Worm (Caenorhabditis elegans) whole organism, L3 larva: ENCODE measurements around the gene txt-3.

Source experiments
- R02D3.7 ChIP-seq: fragments of 150-350 bp; optimal IDR thresholded peaks from 2 replicates; lab custom pipeline; 2014; ENCODE audit warnings: missing biosample characterization, missing genetic modification characterization
- ZK546.5 ChIP-seq: sonication (generic microtip); optimal IDR thresholded peaks from 2 replicates; lab custom pipeline; 2017; ENCODE audit warnings: missing biosample characterization, missing genetic modification characterization
- aly-2 ChIP-seq: fragments of 150-350 bp; optimal IDR thresholded peaks from 2 replicates; lab custom pipeline; 2014; ENCODE audit warnings: missing biosample characterization, missing genetic modification characterization
- ceh-9 ChIP-seq: sonication (generic microtip); optimal IDR thresholded peaks from 2 replicates; lab custom pipeline; 2018; ENCODE audit warnings: missing biosample characterization, missing genetic modification characterization
- egl-27 ChIP-seq: sonication (generic microtip); optimal IDR thresholded peaks from 4 replicates; lab custom pipeline; 2017; ENCODE audit warnings: missing biosample characterization, missing genetic modification reagents, missing genetic modification characterization
- fkh-10 ChIP-seq: sonication (generic microtip); optimal IDR thresholded peaks from 2 replicates; lab custom pipeline; 2017; ENCODE audit warnings: missing biosample characterization, missing genetic modification reagents, missing genetic modification characterization
- jun-1 ChIP-seq: fragments of 150-350 bp; optimal IDR thresholded peaks from 2 replicates; lab custom pipeline; 2014; ENCODE audit warnings: missing biosample characterization, missing genetic modification reagents, missing genetic modification characterization
- lin-39 ChIP-seq: fragments of 150-350 bp; optimal IDR thresholded peaks from 2 replicates; lab custom pipeline; 2018; ENCODE audit warnings: missing biosample characterization, missing genetic modification reagents, missing genetic modification characterization
- mdl-1 ChIP-seq: fragments of 150-350 bp; optimal IDR thresholded peaks from 2 replicates; lab custom pipeline; 2014; ENCODE audit warnings: missing biosample characterization, missing genetic modification characterization
- snpc-4 ChIP-seq: fragments of 150-350 bp; optimal IDR thresholded peaks from 2 replicates; lab custom pipeline; 2014; ENCODE audit warnings: missing biosample characterization, missing genetic modification characterization
- unc-39 ChIP-seq: sonication (generic microtip); optimal IDR thresholded peaks from 4 replicates; lab custom pipeline; 2017; ENCODE audit warnings: missing biosample characterization, missing genetic modification characterization
- ztf-4 ChIP-seq: fragments of 150-350 bp; optimal IDR thresholded peaks from 2 replicates; lab custom pipeline; 2014; ENCODE audit warnings: missing biosample characterization, missing genetic modification characterization

DNA sequence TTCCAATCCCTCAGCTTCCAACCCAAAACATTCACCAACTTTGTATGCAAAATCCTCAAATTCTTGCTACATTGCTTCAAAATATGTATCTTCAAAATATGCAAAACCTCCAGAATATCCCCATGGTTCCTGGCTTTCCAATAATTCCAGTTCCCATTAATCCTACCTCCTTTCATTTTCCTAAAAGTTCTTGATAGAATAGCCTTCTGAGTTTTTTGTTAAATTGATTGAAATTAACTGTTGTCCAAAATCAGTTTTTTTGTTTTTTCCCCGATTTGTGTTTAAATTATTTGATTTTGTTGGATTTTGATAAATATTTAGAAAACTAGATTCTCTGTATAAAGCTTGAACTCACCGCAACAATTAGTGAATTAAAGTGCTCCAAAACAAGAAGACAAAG is 41.4 kb downstream of the txt-3 start:
- TF ChIP-seq ceh-9 (tag; lab: Kevin White, UChicago) (no peak), fkh-10 (no peak), jun-1 (tag; lab: Kevin White, UChicago) (no peak), egl-27 (tag; lab: Kevin White, UChicago) (no peak), unc-39 (tag; lab: Kevin White, UChicago) (no peak), R02D3.7 (tag; lab: Kevin White, UChicago) (no peak), snpc-4 (tag; lab: Kevin White, UChicago) (no peak), lin-39 (tag; lab: Kevin White, UChicago) (no peak), mdl-1 (tag; lab: Kevin White, UChicago) (no peak), ZK546.5 (tag; lab: Kevin White, UChicago) (no peak), aly-2 (tag; lab: Kevin White, UChicago) (no peak), ztf-4 (tag; lab: Kevin White, UChicago) (no peak)
